Worm (Caenorhabditis elegans) whole organism, L3 larva: ENCODE data around the gene F59B2.12.

ENCODE experiments used
- ZK546.5 ChIP-seq: sonication (generic microtip); optimal IDR thresholded peaks from 2 replicates; lab custom pipeline; 2017; ENCODE audit warnings: missing biosample characterization, missing genetic modification characterization
- lsy-12 ChIP-seq: sonication (generic microtip); optimal IDR thresholded peaks from 2 replicates; lab custom pipeline; 2016; ENCODE audit warnings: mild to moderate bottlenecking, missing genetic modification characterization, missing compliant biosample characterization
- nhr-11 ChIP-seq: fragments of 150-350 bp; optimal IDR thresholded peaks from 2 replicates; lab custom pipeline; 2014; ENCODE audit warnings: missing biosample characterization, missing genetic modification characterization
- nhr-12 ChIP-seq: fragments of 150-350 bp; optimal IDR thresholded peaks from 2 replicates; lab custom pipeline; 2014; ENCODE audit warnings: missing biosample characterization, missing genetic modification characterization
- pha-4 ChIP-seq: fragments of 150-350 bp; optimal IDR thresholded peaks from 2 replicates; lab custom pipeline; 2014; ENCODE audit warnings: missing biosample characterization, missing genetic modification reagents, missing genetic modification characterization
- skn-1 ChIP-seq: fragments of 150-350 bp; optimal IDR thresholded peaks from 2 replicates; lab custom pipeline; 2014; ENCODE audit warnings: missing biosample characterization, missing genetic modification characterization
- tbx-2 ChIP-seq: sonication (generic microtip); optimal IDR thresholded peaks from 2 replicates; lab custom pipeline; 2016; ENCODE audit warnings: mild to moderate bottlenecking, missing genetic modification characterization, missing compliant biosample characterization
- unc-62 ChIP-seq: fragments of 150-350 bp; sonication (generic microtip); optimal IDR thresholded peaks from 4 replicates; lab custom pipeline; 2014; ENCODE audit warnings: missing biosample characterization, missing genetic modification reagents, missing genetic modification characterization

DNA sequence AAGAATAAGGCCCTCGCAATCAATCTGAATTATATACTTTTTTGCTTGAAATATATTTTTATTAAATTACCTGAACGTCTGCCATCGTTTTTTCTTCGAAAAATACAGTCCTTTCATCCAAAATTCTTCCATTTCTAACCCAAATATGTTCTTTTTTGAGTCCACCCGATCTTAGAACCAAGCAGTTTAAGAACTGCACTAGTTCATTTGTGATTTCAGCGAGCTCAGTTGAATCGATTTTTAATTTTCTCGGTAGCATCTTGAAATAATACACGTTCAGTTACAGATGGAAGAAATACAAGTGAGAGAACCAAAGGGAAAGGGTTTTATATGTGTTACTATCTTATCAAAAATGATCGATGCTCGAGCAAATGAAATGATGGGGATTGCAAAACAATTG, 17.9 kb upstream of the F59B2.12 start, which contains the start of gene F59B2.3:
- TF ChIP-seq unc-62 (GFP tag; lab: Kevin White, UChicago) (no peak), lsy-12 (tag; lab: Kevin White, UChicago) (no peak), tbx-2 (tag; lab: Kevin White, UChicago) (no peak), nhr-11 (no peak), skn-1 (tag; lab: Kevin White, UChicago) (no peak), pha-4 (tag; lab: Kevin White, UChicago) (no peak), ZK546.5 (tag; lab: Kevin White, UChicago) (no peak), nhr-12 (tag; lab: Kevin White, UChicago) (no peak)
